Fruit fly (Drosophila melanogaster) whole organism, embryonic: ENCODE results near the gene CG7011.

Experiments used
- Atf3 ChIP-seq: fragments of 200-800 bp; sonication (Bioruptor generic); optimal IDR thresholded peaks from 3 replicates; lab custom pipeline; 2016; ENCODE audit warnings: missing biosample characterization, missing genetic modification characterization
- CG10959 ChIP-seq: fragments of 200-800 bp; sonication (Bioruptor generic); IDR thresholded peaks from 2 replicates; pipeline ENCODE4 v1.3.6; 2022; ENCODE audit warnings: missing biosample characterization, missing genetic modification characterization
- CG11247 ChIP-seq: fragments of 200-800 bp; sonication (Bioruptor generic); IDR thresholded peaks from 2 replicates; pipeline ENCODE4 v1.3.6; 2022; ENCODE audit warnings: missing biosample characterization, missing genetic modification characterization
- CG14441 ChIP-seq: fragments of 200-800 bp; sonication (Bioruptor generic); IDR thresholded peaks from 2 replicates; pipeline ENCODE4 v1.3.6; 2022; ENCODE audit warnings: missing biosample characterization, missing genetic modification characterization
- CG14667 ChIP-seq: fragments of 200-800 bp; sonication (Bioruptor generic); IDR thresholded peaks from 2 replicates; pipeline ENCODE4 v1.3.6; 2022; ENCODE audit warnings: missing biosample characterization, missing genetic modification characterization
- CG15479 ChIP-seq: fragments of 200-800 bp; sonication (Bioruptor generic); optimal IDR thresholded peaks from 3 replicates; lab custom pipeline; 2019; ENCODE audit warnings: missing biosample characterization, mild to moderate bottlenecking, missing genetic modification characterization, moderate library complexity
- CG15601 ChIP-seq: fragments of 200-800 bp; sonication (Bioruptor generic); optimal IDR thresholded peaks from 3 replicates; lab custom pipeline; 2019; ENCODE audit warnings: missing biosample characterization, mild to moderate bottlenecking, missing genetic modification characterization, moderate library complexity
- CG17802 ChIP-seq: fragments of 200-800 bp; sonication (Bioruptor generic); optimal IDR thresholded peaks from 2 replicates; lab custom pipeline; 2018; ENCODE audit warnings: missing biosample characterization, mild to moderate bottlenecking, missing genetic modification characterization, moderate library complexity
- CG2199 ChIP-seq: fragments of 200-800 bp; sonication (Bioruptor generic); IDR thresholded peaks from 3 replicates; pipeline ENCODE4 v1.3.6; 2022; ENCODE audit warnings: missing biosample characterization, missing genetic modification characterization
- CG2678 ChIP-seq: fragments of 200-800 bp; sonication (Bioruptor generic); optimal IDR thresholded peaks from 3 replicates; lab custom pipeline; 2019; ENCODE audit warnings: missing biosample characterization, mild to moderate bottlenecking, missing genetic modification characterization, moderate library complexity
- CG31388 ChIP-seq: fragments of 200-800 bp; sonication (Bioruptor generic); optimal IDR thresholded peaks from 2 replicates; lab custom pipeline; 2016; ENCODE audit warnings: missing biosample characterization, missing genetic modification characterization
- CG6683 ChIP-seq: fragments of 200-800 bp; sonication (Bioruptor generic); optimal IDR thresholded peaks from 2 replicates; lab custom pipeline; 2017; ENCODE audit warnings: missing biosample characterization, mild to moderate bottlenecking, missing genetic modification characterization, missing genetic modification reagents
- CG7372 ChIP-seq: fragments of 200-800 bp; sonication (Bioruptor generic); IDR thresholded peaks from 2 replicates; pipeline ENCODE4 v1.3.6; 2022; ENCODE audit warnings: missing biosample characterization, missing genetic modification characterization
- CG7745 ChIP-seq: fragments of 200-800 bp; sonication (Bioruptor generic); optimal IDR thresholded peaks from 2 replicates; lab custom pipeline; 2018; ENCODE audit warnings: missing biosample characterization, mild to moderate bottlenecking, missing genetic modification characterization, moderate library complexity
- CG7786 ChIP-seq: fragments of 200-800 bp; sonication (Bioruptor generic); optimal IDR thresholded peaks from 2 replicates; lab custom pipeline; 2016; ENCODE audit warnings: missing biosample characterization, missing genetic modification characterization
- CG7839 ChIP-seq: fragments of 200-800 bp; sonication (Bioruptor generic); optimal IDR thresholded peaks from 3 replicates; lab custom pipeline; 2018; ENCODE audit warnings: missing biosample characterization, mild to moderate bottlenecking, missing genetic modification characterization, moderate library complexity
- CG8089 ChIP-seq: fragments of 200-800 bp; sonication (Bioruptor generic); optimal IDR thresholded peaks from 3 replicates; lab custom pipeline; 2016; ENCODE audit warnings: missing biosample characterization, missing genetic modification characterization
- CoRest ChIP-seq: fragments of 200-800 bp; sonication (Bioruptor generic); optimal IDR thresholded peaks from 3 replicates; lab custom pipeline; 2018; ENCODE audit warnings: missing biosample characterization, mild to moderate bottlenecking, missing genetic modification characterization, moderate library complexity
- D19A ChIP-seq: fragments of 200-800 bp; optimal IDR thresholded peaks from 3 replicates; lab custom pipeline; 2019; ENCODE audit warnings: missing biosample characterization, mild to moderate bottlenecking, missing genetic modification characterization, moderate library complexity
- D19B ChIP-seq: fragments of 200-800 bp; sonication (Bioruptor generic); optimal IDR thresholded peaks from 2 replicates; lab custom pipeline; 2017; ENCODE audit warnings: missing biosample characterization, mild to moderate bottlenecking, missing genetic modification characterization
- Dad ChIP-seq: fragments of 200-800 bp; sonication (Bioruptor generic); optimal IDR thresholded peaks from 3 replicates; lab custom pipeline; 2016; ENCODE audit warnings: missing biosample characterization, missing genetic modification characterization
- Dfd ChIP-seq, 2 experiments: fragments of >200 bp; optimal IDR thresholded peaks; 2 replicates each; lab custom pipeline; 2017; ENCODE audit warnings: missing biosample characterization in 2 of 2, missing genetic modification characterization in 2 of 2
- Hr51 ChIP-seq, 2 experiments: fragments of 200-800 bp; sonication (Bioruptor generic); optimal IDR thresholded peaks; 2 replicates in 1 of 2; 3 replicates in 1 of 2; lab custom pipeline; 2016 to 2018; ENCODE audit warnings: missing biosample characterization in 2 of 2, missing genetic modification characterization in 2 of 2, mild to moderate bottlenecking in 1 of 2, moderate library complexity in 1 of 2
- NC2β ChIP-seq: fragments of 200-800 bp; sonication (Bioruptor generic); optimal IDR thresholded peaks from 2 replicates; lab custom pipeline; 2016; ENCODE audit warnings: missing biosample characterization, missing genetic modification characterization
- Optix ChIP-seq: fragments of 200-800 bp; sonication (Bioruptor generic); IDR thresholded peaks from 3 replicates; pipeline ENCODE4 v1.3.6; 2022; ENCODE audit warnings: missing biosample characterization, missing genetic modification characterization
- Pdp1 ChIP-seq, 2 experiments: fragments of 200-800 bp; sonication (Bioruptor generic); optimal IDR thresholded peaks; 3 replicates each; lab custom pipeline; 2016; ENCODE audit warnings: missing biosample characterization in 2 of 2, missing genetic modification characterization in 2 of 2, mild to moderate bottlenecking in 1 of 2, moderate library complexity in 1 of 2
- Ptx1 ChIP-seq: fragments of 200-800 bp; sonication (Bioruptor generic); IDR thresholded peaks from 2 replicates; pipeline ENCODE4 v1.3.6; 2022; ENCODE audit warnings: missing biosample characterization, missing genetic modification characterization
- YL-1 ChIP-seq: fragments of 200-800 bp; sonication (Bioruptor generic); optimal IDR thresholded peaks from 3 replicates; lab custom pipeline; 2017; ENCODE audit warnings: missing biosample characterization, mild to moderate bottlenecking, missing genetic modification characterization
- caup ChIP-seq: fragments of 200-800 bp; sonication (Bioruptor generic); optimal IDR thresholded peaks from 3 replicates; lab custom pipeline; 2017; ENCODE audit warnings: missing biosample characterization, mild to moderate bottlenecking, missing genetic modification characterization, moderate library complexity; ENCODE audit not compliant: severe bottlenecking
- chm ChIP-seq: fragments of 200-800 bp; sonication (Bioruptor generic); IDR thresholded peaks from 2 replicates; pipeline ENCODE4 v1.3.6; 2022; ENCODE audit warnings: missing biosample characterization, missing genetic modification characterization
- crp ChIP-seq, 2 experiments: fragments of 200-800 bp; sonication (Bioruptor generic); optimal IDR thresholded peaks; 2 replicates in 1 of 2; 3 replicates in 1 of 2; lab custom pipeline; 2017; ENCODE audit warnings: missing biosample characterization in 2 of 2, missing genetic modification characterization in 2 of 2, mild to moderate bottlenecking in 1 of 2, moderate library complexity in 1 of 2
- fd102C ChIP-seq: fragments of 200-800 bp; sonication (Bioruptor generic); optimal IDR thresholded peaks from 2 replicates; lab custom pipeline; 2018; ENCODE audit warnings: missing biosample characterization, mild to moderate bottlenecking, missing genetic modification characterization, moderate library complexity
- fd96Cb ChIP-seq: fragments of 200-800 bp; sonication (Bioruptor generic); optimal IDR thresholded peaks from 2 replicates; lab custom pipeline; 2018; ENCODE audit warnings: missing biosample characterization, mild to moderate bottlenecking, missing genetic modification characterization, moderate library complexity
- fu2 ChIP-seq: fragments of 200-800 bp; sonication (Bioruptor generic); optimal IDR thresholded peaks from 2 replicates; lab custom pipeline; 2016; ENCODE audit warnings: missing biosample characterization, missing genetic modification characterization
- grau ChIP-seq: fragments of 200-800 bp; optimal IDR thresholded peaks from 3 replicates; lab custom pipeline; 2019; ENCODE audit warnings: missing biosample characterization, mild to moderate bottlenecking, missing genetic modification characterization, moderate library complexity
- hb ChIP-seq: fragments of 200-800 bp; sonication (Bioruptor generic); IDR thresholded peaks from 3 replicates; pipeline ENCODE4 v1.3.6; 2022; ENCODE audit warnings: missing biosample characterization, missing genetic modification characterization; ENCODE audit not compliant: partially characterized antibody
- jumu ChIP-seq: fragments of 200-800 bp; sonication (Bioruptor generic); optimal IDR thresholded peaks from 3 replicates; lab custom pipeline; 2016; ENCODE audit warnings: missing biosample characterization, missing genetic modification characterization
- kay ChIP-seq: fragments of 200-800 bp; sonication (Bioruptor generic); optimal IDR thresholded peaks from 2 replicates; lab custom pipeline; 2016; ENCODE audit warnings: missing biosample characterization, missing genetic modification characterization
- maf-S ChIP-seq: fragments of 200-800 bp; sonication (Bioruptor generic); optimal IDR thresholded peaks from 2 replicates; lab custom pipeline; 2016; ENCODE audit warnings: missing biosample characterization, missing genetic modification characterization
- nom ChIP-seq: fragments of 200-800 bp; sonication (Bioruptor generic); optimal IDR thresholded peaks from 2 replicates; lab custom pipeline; 2017; ENCODE audit warnings: missing biosample characterization, missing genetic modification characterization, mild to moderate bottlenecking, moderate library complexity, missing genetic modification reagents
- p53 ChIP-seq: fragments of 200-800 bp; sonication (Bioruptor generic); optimal IDR thresholded peaks from 2 replicates; lab custom pipeline; 2016; ENCODE audit warnings: missing biosample characterization, missing genetic modification characterization
- psq ChIP-seq: fragments of 200-800 bp; sonication (Bioruptor generic); optimal IDR thresholded peaks from 2 replicates; lab custom pipeline; 2017; ENCODE audit warnings: missing biosample characterization, missing genetic modification characterization
- pzg ChIP-seq: fragments of 200-800 bp; sonication (Bioruptor generic); optimal IDR thresholded peaks from 3 replicates; lab custom pipeline; 2018; ENCODE audit warnings: missing biosample characterization, mild to moderate bottlenecking, missing genetic modification characterization, moderate library complexity
- run ChIP-seq: fragments of 200-800 bp; sonication (Bioruptor generic); optimal IDR thresholded peaks from 3 replicates; lab custom pipeline; 2018; ENCODE audit warnings: missing biosample characterization, mild to moderate bottlenecking, missing genetic modification characterization
- schlank ChIP-seq: fragments of 200-800 bp; sonication (Bioruptor generic); optimal IDR thresholded peaks from 2 replicates; lab custom pipeline; 2018; ENCODE audit warnings: missing biosample characterization, mild to moderate bottlenecking, missing genetic modification characterization
- stc ChIP-seq: fragments of 200-800 bp; sonication (Bioruptor generic); IDR thresholded peaks from 2 replicates; pipeline ENCODE4 v1.3.6; 2022; ENCODE audit warnings: missing biosample characterization, missing genetic modification characterization
- tx ChIP-seq: fragments of 200-800 bp; sonication (Bioruptor generic); optimal IDR thresholded peaks from 2 replicates; lab custom pipeline; 2016; ENCODE audit warnings: missing biosample characterization, missing genetic modification characterization
- unpg ChIP-seq: fragments of 200-800 bp; sonication (Bioruptor generic); optimal IDR thresholded peaks from 3 replicates; lab custom pipeline; 2018; ENCODE audit warnings: missing biosample characterization, mild to moderate bottlenecking, missing genetic modification characterization, moderate library complexity

The CG7011 gene

dm6 chr3L:15158330-15159114 lies 4.9 kb downstream of the CG7011 start, which contains the start of the genes Msh6 and Prp31 (continued):
- TF ChIP-seq unpg (GFP tag; lab: Kevin White, UChicago) (peak; percentile 42), CG2678 (peak; percentile 84), CG31388 (GFP tag; lab: Kevin White, UChicago) (no peak), jumu (GFP tag; lab: Kevin White, UChicago) (peak; percentile 50), CG15479 (GFP tag; lab: Kevin White, UChicago) (no peak), YL-1 (GFP tag; lab: Kevin White, UChicago) (peak; percentile 14), CG11247 (no peak), CG17802 (tag; lab: Kevin White, UChicago) (peak; percentile 58), D19A (tag; lab: Kevin White, UChicago) (peak; percentile 49), crp (GFP tag; optimal IDR thresholded peaks at IDR 0.05; lab: Kevin White, UChicago) (peak in 1 of 2 experiments; percentile 28), kay (no peak), D19B (GFP tag; lab: Kevin White, UChicago) (peak; percentile 61), Dfd (GFP tag; optimal IDR thresholded peaks at IDR 0.05; lab: Kevin White, UChicago) (no peak), CG15601 (tag; lab: Kevin White, UChicago) (peak; percentile 44), CG2199 (no peak), Pdp1 (GFP tag; optimal IDR thresholded peaks at IDR 0.05; lab: Kevin White, UChicago) (peak; percentile 58 to 94), CG8089 (GFP tag; lab: Kevin White, UChicago) (peak; percentile 18), fd96Cb (tag; lab: Kevin White, UChicago) (peak; percentile 79), CG7839 (tag; lab: Kevin White, UChicago) (peak; percentile 82), Hr51 (GFP tag; optimal IDR thresholded peaks at IDR 0.05; lab: Kevin White, UChicago) (peak in 1 of 2 experiments; percentile 73), Ptx1 (GFP tag; lab: Robert Waterston, UW) (peak; percentile 42; the same call in 1 of the 2 replicates), caup (GFP tag; lab: Kevin White, UChicago) (no peak), CG10959 (GFP tag; lab: Robert Waterston, UW) (no peak), NC2β (GFP tag; lab: Kevin White, UChicago) (peak; percentile 64), psq (GFP tag; lab: Kevin White, UChicago) (peak; percentile 46), hb (GFP tag; lab: Robert Waterston, UW) (no peak), CG7372 (GFP tag; lab: Robert Waterston, UW) (peak; percentile 64), CG6683 (no peak), CoRest (tag; lab: Kevin White, UChicago) (peak; percentile 92), fu2 (GFP tag; lab: Kevin White, UChicago) (peak; percentile 67), Optix (GFP tag; lab: Robert Waterston, UW) (no peak), tx (GFP tag; lab: Kevin White, UChicago) (peak; percentile 66), grau (tag; lab: Kevin White, UChicago) (peak; percentile 82), CG7745 (tag; lab: Kevin White, UChicago) (no peak), CG7786 (GFP tag; lab: Kevin White, UChicago) (peak; percentile 77), chm (GFP tag; lab: Robert Waterston, UW) (peak; percentile 30; the same call in 1 of the 2 replicates), maf-S (GFP tag; lab: Kevin White, UChicago) (no peak), fd102C (GFP tag; lab: Kevin White, UChicago) (no peak), p53 (GFP tag; lab: Kevin White, UChicago) (no peak), CG14667 (GFP tag; lab: Robert Waterston, UW) (peak; percentile 38; the same call in 1 of the 2 replicates), Dad (GFP tag; lab: Kevin White, UChicago) (no peak), stc (GFP tag; lab: Robert Waterston, UW) (peak; percentile 6; the same call in 1 of the 2 replicates), pzg (GFP tag; lab: Kevin White, UChicago) (peak; percentile 32), run (tag; lab: Kevin White, UChicago) (no peak), Atf3 (GFP tag; lab: Kevin White, UChicago) (peak; percentile 37), schlank (tag; lab: Kevin White, UChicago) (no peak), CG14441 (GFP tag; lab: Robert Waterston, UW) (peak; percentile 69), nom (no peak)
